Worm (Caenorhabditis elegans) whole organism, L4 larva: ENCODE data around the gene obr-1.

Experiments
- F10B5.3 ChIP-seq: sonication (generic microtip); optimal IDR thresholded peaks from 2 replicates; lab custom pipeline; 2016; ENCODE audit warnings: mild to moderate bottlenecking, missing genetic modification characterization, missing compliant biosample characterization
- daf-12 ChIP-seq: fragments of 150-350 bp; optimal IDR thresholded peaks from 2 replicates; lab custom pipeline; 2014; ENCODE audit warnings: missing biosample characterization, missing genetic modification reagents, missing genetic modification characterization
- dmd-8 ChIP-seq: fragments of 200-800 bp; sonication (Bioruptor generic); IDR thresholded peaks from 2 replicates; pipeline ENCODE4 v1.3.6; 2022; ENCODE audit warnings: missing genetic modification characterization, missing compliant biosample characterization
- egl-27 ChIP-seq: sonication (generic microtip); optimal IDR thresholded peaks from 3 replicates; lab custom pipeline; 2017; ENCODE audit warnings: missing biosample characterization, missing genetic modification reagents, missing genetic modification characterization
- egl-43 ChIP-seq: fragments of 200-800 bp; sonication (Bioruptor generic); IDR thresholded peaks from 2 replicates; pipeline ENCODE4 v1.3.6; 2022; ENCODE audit warnings: missing genetic modification reagents, missing genetic modification characterization, missing compliant biosample characterization
- hlh-30 ChIP-seq: sonication (generic microtip); optimal IDR thresholded peaks from 2 replicates; lab custom pipeline; 2017; ENCODE audit warnings: antibody characterized with exemption, mild to moderate bottlenecking, missing genetic modification characterization, missing compliant biosample characterization; ENCODE audit not compliant: insufficient read depth
- mdl-1 ChIP-seq, 2 experiments: fragments of 150-350 bp in 1 of 2; sonication (generic microtip) in 1 of 2; optimal IDR thresholded peaks; 2 replicates each; lab custom pipeline; 2014 to 2017; ENCODE audit warnings: missing biosample characterization in 2 of 2, missing genetic modification characterization in 2 of 2
- nhr-28 ChIP-seq: fragments of 150-350 bp; optimal IDR thresholded peaks from 2 replicates; lab custom pipeline; 2014; ENCODE audit warnings: missing biosample characterization, missing genetic modification characterization
- unc-39 ChIP-seq: sonication (generic microtip); optimal IDR thresholded peaks from 2 replicates; lab custom pipeline; 2017; ENCODE audit warnings: missing biosample characterization, missing genetic modification characterization
- unc-62 ChIP-seq, 3 experiments: fragments of 150-350 bp in 1 of 3; sonication (generic microtip); optimal IDR thresholded peaks in 2 of 3; peaks in 1 of 3; 1 replicate in 1 of 3; 2 replicates in 2 of 3; lab custom pipeline; 2014 to 2017; ENCODE audit warnings: missing biosample characterization in 3 of 3, missing genetic modification characterization in 3 of 3, missing genetic modification reagents in 3 of 3, missing genotype in 1 of 3
- ztf-11 ChIP-seq: fragments of 150-350 bp; optimal IDR thresholded peaks from 2 replicates; lab custom pipeline; 2014; ENCODE audit warnings: missing biosample characterization, missing genetic modification characterization

DNA sequence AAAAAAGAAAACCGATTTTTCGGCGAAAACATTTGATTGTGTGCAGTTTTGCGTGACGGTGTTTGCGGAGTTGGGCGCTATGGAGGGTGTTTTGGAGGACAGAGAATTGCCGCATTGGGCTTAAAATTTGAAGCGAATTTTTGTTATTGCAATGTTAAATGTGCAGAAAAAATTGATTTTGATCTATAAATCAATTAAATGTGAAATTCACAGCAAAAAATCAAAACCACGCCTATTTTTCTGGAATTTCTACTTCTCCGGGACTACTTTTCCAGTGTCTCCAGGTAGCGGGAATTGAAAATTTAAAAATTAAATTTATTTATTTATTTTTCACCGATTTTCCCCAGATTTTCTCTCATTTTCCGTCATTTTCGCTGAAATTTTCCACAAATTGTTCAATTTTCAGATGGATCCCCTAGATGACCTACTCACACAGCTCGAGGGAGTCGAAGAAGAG is 46.5 kb upstream of the obr-1 start, which contains the start of gene mcm-10:
- TF ChIP-seq hlh-30 (tag; lab: Kevin White, UChicago) = peak; percentile 23
- no peak for TF ChIP-seq mdl-1 (tag; optimal IDR thresholded peaks at IDR 0.05; lab: Kevin White, UChicago)
- no peak for TF ChIP-seq ztf-11 (tag; lab: Kevin White, UChicago)
- TF ChIP-seq egl-43 (GFP tag; lab: Robert Waterston, UW) = 0 out of 2 replicates have a peak, but pooled peaks have one; percentile 49
- peak; percentile 35 for TF ChIP-seq nhr-28 (tag; lab: Kevin White, UChicago)
- no peak for TF ChIP-seq F10B5.3 (tag; lab: Kevin White, UChicago)
- TF ChIP-seq daf-12 (tag; lab: Kevin White, UChicago) = no peak
- TF ChIP-seq unc-39 = no peak
- TF ChIP-seq dmd-8 (GFP tag; lab: Robert Waterston, UW) = no peak
- TF ChIP-seq unc-62 (GFP tag; optimal IDR thresholded peaks at IDR 0.05 in 1 of 2; lab: Kevin White, UChicago) = no peak
- TF ChIP-seq unc-62 (tag; optimal IDR thresholded peaks at IDR 0.05; lab: Kevin White, UChicago) = no peak
- TF ChIP-seq egl-27 (tag; lab: Kevin White, UChicago) = no peak
